Worm (Caenorhabditis elegans) whole organism, late embryonic: ENCODE data around the gene M163.21.

Experiments used
- F13H6.1 ChIP-seq: sonication (generic microtip); optimal IDR thresholded peaks from 2 replicates; lab custom pipeline; 2016; ENCODE audit warnings: missing genetic modification characterization, missing compliant biosample characterization
- K09A11.1 ChIP-seq: sonication (generic microtip); optimal IDR thresholded peaks from 2 replicates; lab custom pipeline; 2017; ENCODE audit warnings: antibody characterized with exemption, mild to moderate bottlenecking, missing genetic modification characterization, missing compliant biosample characterization; ENCODE audit not compliant: insufficient read depth
- T23F11.4 ChIP-seq: fragments of 200-800 bp; sonication (Bioruptor generic); optimal IDR thresholded peaks from 2 replicates; lab custom pipeline; 2018; ENCODE audit warnings: mild to moderate bottlenecking, missing genetic modification characterization, missing compliant biosample characterization
- ahr-1 ChIP-seq: sonication (generic microtip); optimal IDR thresholded peaks from 2 replicates; lab custom pipeline; 2016; ENCODE audit warnings: missing genetic modification characterization, missing compliant biosample characterization
- ama-1 ChIP-seq: fragments of 150-350 bp; optimal IDR thresholded peaks from 2 replicates; lab custom pipeline; 2014
- ceh-14 ChIP-seq: sonication (generic microtip); optimal IDR thresholded peaks from 2 replicates; lab custom pipeline; 2016; ENCODE audit warnings: missing genotype, missing genetic modification characterization, missing compliant biosample characterization
- ceh-18 ChIP-seq: sonication (generic microtip); optimal IDR thresholded peaks from 2 replicates; lab custom pipeline; 2016; ENCODE audit warnings: missing genetic modification characterization, missing compliant biosample characterization
- ceh-19 ChIP-seq: fragments of 200-800 bp; sonication (Bioruptor generic); optimal IDR thresholded peaks from 2 replicates; lab custom pipeline; 2018; ENCODE audit warnings: mild to moderate bottlenecking, missing genetic modification characterization, missing compliant biosample characterization
- ceh-2 ChIP-seq: sonication (generic microtip); optimal IDR thresholded peaks from 2 replicates; lab custom pipeline; 2016; ENCODE audit warnings: missing genotype, missing genetic modification characterization, missing compliant biosample characterization
- ceh-24 ChIP-seq: sonication (generic microtip); optimal IDR thresholded peaks from 2 replicates; lab custom pipeline; 2016; ENCODE audit warnings: mild to moderate bottlenecking, missing genetic modification characterization, missing compliant biosample characterization
- ceh-30 ChIP-seq: fragments of 150-350 bp; optimal IDR thresholded peaks from 2 replicates; lab custom pipeline; 2014; ENCODE audit warnings: missing biosample characterization, missing genetic modification characterization
- ceh-31 ChIP-seq: sonication (generic microtip); optimal IDR thresholded peaks from 2 replicates; lab custom pipeline; 2016; ENCODE audit warnings: missing genetic modification characterization, missing compliant biosample characterization
- ceh-34 ChIP-seq: sonication (generic microtip); optimal IDR thresholded peaks from 2 replicates; lab custom pipeline; 2016; ENCODE audit warnings: mild to moderate bottlenecking, missing genetic modification characterization, missing compliant biosample characterization
- ceh-45 ChIP-seq: fragments of 200-800 bp; sonication (Bioruptor generic); IDR thresholded peaks from 2 replicates; pipeline ENCODE4 v1.3.6; 2022; ENCODE audit warnings: missing genetic modification reagents, missing genetic modification characterization, missing compliant biosample characterization
- ceh-48 ChIP-seq: sonication (generic microtip); optimal IDR thresholded peaks from 2 replicates; lab custom pipeline; 2016; ENCODE audit warnings: missing genetic modification characterization, inconsistent platforms, missing compliant biosample characterization
- ceh-9 ChIP-seq: sonication (generic microtip); optimal IDR thresholded peaks from 2 replicates; lab custom pipeline; 2016; ENCODE audit warnings: mild to moderate bottlenecking, missing genetic modification characterization, inconsistent platforms, missing compliant biosample characterization
- che-1 ChIP-seq: sonication (generic microtip); optimal IDR thresholded peaks from 2 replicates; lab custom pipeline; 2016; ENCODE audit warnings: mild to moderate bottlenecking, missing genetic modification characterization, missing compliant biosample characterization
- dmd-4 ChIP-seq: sonication (generic microtip); optimal IDR thresholded peaks from 2 replicates; lab custom pipeline; 2016; ENCODE audit warnings: borderline replicate concordance, missing genetic modification characterization, missing compliant biosample characterization
- dve-1 ChIP-seq: sonication (generic microtip); optimal IDR thresholded peaks from 2 replicates; lab custom pipeline; 2017; ENCODE audit warnings: antibody characterized with exemption, mild to moderate bottlenecking, missing genetic modification characterization, missing compliant biosample characterization
- elt-2 ChIP-seq: sonication (generic microtip); optimal IDR thresholded peaks from 2 replicates; lab custom pipeline; 2016; ENCODE audit warnings: missing genetic modification reagents, missing genetic modification characterization, missing compliant biosample characterization
- ets-4 ChIP-seq: sonication (generic microtip); optimal IDR thresholded peaks from 2 replicates; lab custom pipeline; 2016; ENCODE audit warnings: missing genetic modification characterization, missing compliant biosample characterization
- fkh-6 ChIP-seq: sonication (generic microtip); optimal IDR thresholded peaks from 2 replicates; lab custom pipeline; 2016; ENCODE audit warnings: missing genetic modification characterization, missing compliant biosample characterization
- gmeb-2 ChIP-seq: sonication (generic microtip); optimal IDR thresholded peaks from 2 replicates; lab custom pipeline; 2016; ENCODE audit warnings: missing genetic modification characterization, inconsistent platforms, missing compliant biosample characterization
- hlh-30 ChIP-seq: sonication (generic microtip); optimal IDR thresholded peaks from 2 replicates; lab custom pipeline; 2017; ENCODE audit warnings: antibody characterized with exemption, missing genetic modification characterization, missing compliant biosample characterization; ENCODE audit not compliant: insufficient read depth
- hlh-6 ChIP-seq: sonication (generic microtip); optimal IDR thresholded peaks from 2 replicates; lab custom pipeline; 2016; ENCODE audit warnings: missing genotype, missing genetic modification characterization, missing compliant biosample characterization
- lim-6 ChIP-seq: sonication (generic microtip); optimal IDR thresholded peaks from 2 replicates; lab custom pipeline; 2016; ENCODE audit warnings: missing genetic modification characterization, missing compliant biosample characterization
- lin-11 ChIP-seq: fragments of 200-800 bp; sonication (Bioruptor generic); optimal IDR thresholded peaks from 2 replicates; lab custom pipeline; 2018; ENCODE audit warnings: mild to moderate bottlenecking, missing genetic modification characterization, missing compliant biosample characterization
- nfya-1 ChIP-seq: sonication (generic microtip); optimal IDR thresholded peaks from 2 replicates; lab custom pipeline; 2017; ENCODE audit warnings: missing genetic modification characterization, mild to moderate bottlenecking, missing compliant biosample characterization, antibody characterized with exemption, moderate library complexity
- nhr-11 ChIP-seq: fragments of 150-350 bp; optimal IDR thresholded peaks from 2 replicates; lab custom pipeline; 2014; ENCODE audit warnings: missing biosample characterization, missing genetic modification characterization
- npax-4 ChIP-seq: sonication (generic microtip); optimal IDR thresholded peaks from 2 replicates; lab custom pipeline; 2016; ENCODE audit warnings: missing genetic modification characterization, missing compliant biosample characterization
- pax-1 ChIP-seq: fragments of 150-350 bp; optimal IDR thresholded peaks from 2 replicates; lab custom pipeline; 2014; ENCODE audit warnings: missing biosample characterization, missing genetic modification characterization
- pha-2 ChIP-seq: sonication (generic microtip); optimal IDR thresholded peaks from 2 replicates; lab custom pipeline; 2017; ENCODE audit warnings: mild to moderate bottlenecking, missing genetic modification characterization, missing compliant biosample characterization
- pha-4 ChIP-seq: fragments of 150-350 bp; optimal IDR thresholded peaks from 2 replicates; lab custom pipeline; 2018; ENCODE audit warnings: missing biosample characterization, missing genetic modification reagents, missing genetic modification characterization
- pros-1 ChIP-seq: fragments of 150-350 bp; optimal IDR thresholded peaks from 2 replicates; lab custom pipeline; 2014; ENCODE audit warnings: missing biosample characterization, missing genetic modification reagents, missing genetic modification characterization
- ref-2 ChIP-seq: sonication (generic microtip); optimal IDR thresholded peaks from 2 replicates; lab custom pipeline; 2016; ENCODE audit warnings: missing genetic modification characterization, missing compliant biosample characterization
- rnt-1 ChIP-seq: sonication (generic microtip); optimal IDR thresholded peaks from 2 replicates; lab custom pipeline; 2016; ENCODE audit warnings: missing genetic modification characterization, missing compliant biosample characterization
- sdc-2 ChIP-seq: sonication (generic microtip); optimal IDR thresholded peaks from 2 replicates; lab custom pipeline; 2016; ENCODE audit warnings: missing genotype, missing genetic modification characterization, missing compliant biosample characterization
- sox-2 ChIP-seq: fragments of 200-800 bp; sonication (Bioruptor generic); IDR thresholded peaks from 2 replicates; pipeline ENCODE4 v1.3.6; 2022; ENCODE audit warnings: missing genetic modification reagents, missing genetic modification characterization, missing compliant biosample characterization
- syd-9 ChIP-seq: sonication (generic microtip); optimal IDR thresholded peaks from 2 replicates; lab custom pipeline; 2016; ENCODE audit warnings: mild to moderate bottlenecking, missing genetic modification characterization, moderate library complexity, missing compliant biosample characterization
- tbx-2 ChIP-seq: sonication (generic microtip); optimal IDR thresholded peaks from 2 replicates; lab custom pipeline; 2016; ENCODE audit warnings: missing genetic modification characterization, missing compliant biosample characterization
- tbx-7 ChIP-seq: sonication (generic microtip); optimal IDR thresholded peaks from 2 replicates; lab custom pipeline; 2016; ENCODE audit warnings: missing genotype, missing genetic modification characterization, missing compliant biosample characterization
- unc-3 ChIP-seq, 2 experiments: fragments of 200-800 bp in 1 of 2; sonication (Bioruptor generic) in 1 of 2; sonication (generic microtip) in 1 of 2; conservative IDR thresholded peaks in 1 of 2; optimal IDR thresholded peaks in 1 of 2; 2 replicates each; pipeline versions ENCODE4 v1.3.6 to Lab custom; 2016 to 2022; ENCODE audit warnings: missing compliant biosample characterization in 2 of 2, missing genetic modification characterization in 2 of 2, missing genetic modification reagents in 1 of 2
- unc-42 ChIP-seq: sonication (generic microtip); optimal IDR thresholded peaks from 2 replicates; lab custom pipeline; 2016; ENCODE audit warnings: missing genotype, missing genetic modification characterization, missing compliant biosample characterization
- unc-55 ChIP-seq: sonication (generic microtip); optimal IDR thresholded peaks from 2 replicates; lab custom pipeline; 2017; ENCODE audit warnings: missing biosample characterization, missing genetic modification reagents, missing genetic modification characterization
- zip-5 ChIP-seq: sonication (generic microtip); optimal IDR thresholded peaks from 2 replicates; lab custom pipeline; 2016; ENCODE audit warnings: missing genetic modification characterization, missing compliant biosample characterization
- ztf-16 ChIP-seq: sonication (generic microtip); optimal IDR thresholded peaks from 2 replicates; lab custom pipeline; 2017; ENCODE audit warnings: missing genetic modification characterization, missing compliant biosample characterization

The M163.21 gene

DNA sequence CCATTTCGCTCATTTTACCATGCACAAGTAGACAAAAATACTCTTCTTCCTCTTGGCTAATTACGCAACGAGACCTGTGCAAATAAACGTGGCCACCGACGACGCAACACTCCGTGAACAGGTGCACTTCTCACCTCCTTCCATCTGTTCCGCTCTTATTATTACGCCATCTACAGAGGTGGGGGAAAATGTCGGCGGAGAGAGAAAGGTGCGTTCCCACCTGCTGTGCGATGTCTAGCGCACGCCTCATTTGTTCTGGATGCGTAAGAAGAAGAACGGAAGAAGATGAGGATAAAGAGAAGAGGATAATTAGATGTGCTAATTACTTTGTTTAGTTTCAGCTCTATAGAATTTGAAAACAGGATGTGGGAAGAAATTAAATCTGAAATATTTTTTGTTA lies 19.9 kb downstream of the M163.21 start (continued):
- TF ChIP-seq fkh-6 (no peak), nfya-1 (peak; percentile 28), ets-4 (no peak), ref-2 (tag; lab: Kevin White, UChicago) (peak; percentile 84), ceh-30 (tag; lab: Kevin White, UChicago) (no peak)
- TF ChIP-seq, all 69 proteins: peak for 8

ce11 chrX:14487333-14487732 lies 20.7 kb downstream of the M163.21 start:
- TF ChIP-seq sox-2 (no peak), unc-42 (tag; lab: Kevin White, UChicago) (peak; percentile 49)

ce11 chrX:14487832-14488231 lies 21.2 kb downstream of the M163.21 start:
- TF ChIP-seq unc-3 (GFP tag; conservative IDR thresholded peaks at IDR 0.05; lab: Robert Waterston, UW): no peak
- no peak for TF ChIP-seq unc-3 (tag; optimal IDR thresholded peaks at IDR 0.05; lab: Kevin White, UChicago)
- no peak for TF ChIP-seq pha-4
- no peak for TF ChIP-seq dmd-4
- no peak for TF ChIP-seq nhr-11 (tag; lab: Kevin White, UChicago)
- TF ChIP-seq dve-1: no peak
- no peak for TF ChIP-seq che-1
- no peak for TF ChIP-seq tbx-7 (tag; lab: Kevin White, UChicago)
- no peak for TF ChIP-seq F13H6.1 (tag; lab: Kevin White, UChicago)
- TF ChIP-seq sox-2: no peak
- TF ChIP-seq elt-2 (tag; lab: Kevin White, UChicago): no peak
- no peak for TF ChIP-seq tbx-2 (tag; lab: Kevin White, UChicago)
- TF ChIP-seq ceh-30 (tag; lab: Kevin White, UChicago): no peak
- no peak for TF ChIP-seq hlh-30 (tag; lab: Kevin White, UChicago)

ce11 chrX:14489945-14490344 lies 23.3 kb downstream of the M163.21 start, which contains the start of gene his-24:
his-24 (plus strand) TSS chrX:14490094.
- TF ChIP-seq ceh-24 (tag; lab: Kevin White, UChicago): no peak
- TF ChIP-seq elt-2 (tag; lab: Kevin White, UChicago): peak; percentile 28
- TF ChIP-seq ceh-30 (tag; lab: Kevin White, UChicago): no peak
- peak; percentile 6 for TF ChIP-seq pros-1
- no peak for TF ChIP-seq F13H6.1 (tag; lab: Kevin White, UChicago)
- TF ChIP-seq ceh-14 (tag; lab: Kevin White, UChicago): no peak
- peak; percentile 13 for TF ChIP-seq ceh-19
- no peak for TF ChIP-seq pha-4
- no peak for TF ChIP-seq hlh-6 (tag; lab: Kevin White, UChicago)
- no peak for TF ChIP-seq ztf-16 (tag; lab: Kevin White, UChicago)
- TF ChIP-seq pax-1 (tag; lab: Kevin White, UChicago): no peak
- no peak for TF ChIP-seq lin-11 (tag; lab: Kevin White, UChicago)
- TF ChIP-seq T23F11.4 (GFP tag; lab: Kevin White, UChicago): no peak
- peak; percentile 20 for TF ChIP-seq unc-42 (tag; lab: Kevin White, UChicago)
- peak; percentile 67 for TF ChIP-seq ama-1 (lab: Kevin White, UChicago)
- no peak for TF ChIP-seq ceh-2
- no peak for TF ChIP-seq K09A11.1 (tag; lab: Kevin White, UChicago)
- peak; percentile 73 for TF ChIP-seq nfya-1
- no peak for TF ChIP-seq lim-6
- TF ChIP-seq gmeb-2 (tag; lab: Kevin White, UChicago): no peak
- peak; percentile 63 for TF ChIP-seq ceh-18 (tag; lab: Kevin White, UChicago)
- no peak for TF ChIP-seq npax-4 (tag; lab: Kevin White, UChicago)
- peak; percentile 15 for TF ChIP-seq rnt-1 (tag; lab: Kevin White, UChicago)
- TF ChIP-seq unc-3 (GFP tag; conservative IDR thresholded peaks at IDR 0.05; lab: Robert Waterston, UW): no peak
- no peak for TF ChIP-seq unc-3 (tag; optimal IDR thresholded peaks at IDR 0.05; lab: Kevin White, UChicago)
- no peak for TF ChIP-seq zip-5
- peak; percentile 73 for TF ChIP-seq ref-2 (tag; lab: Kevin White, UChicago)
- TF ChIP-seq syd-9 (tag; lab: Kevin White, UChicago): no peak
- TF ChIP-seq sox-2: no peak
- TF ChIP-seq ceh-31 (tag; lab: Kevin White, UChicago): peak; percentile 45
- no peak for TF ChIP-seq ahr-1 (tag; lab: Kevin White, UChicago)
- TF ChIP-seq sdc-2 (tag; lab: Kevin White, UChicago): peak; percentile 40
- no peak for TF ChIP-seq ceh-9
- peak; percentile 54 for TF ChIP-seq dve-1
- peak; percentile 75 for TF ChIP-seq unc-55 (GFP tag; lab: Kevin White, UChicago)
- peak; percentile 53 for TF ChIP-seq ceh-34
- 0 out of 2 replicates have a peak, but pooled peaks have one; percentile 48 for TF ChIP-seq ceh-45 (GFP tag; lab: Robert Waterston, UW)
- TF ChIP-seq ceh-48 (tag; lab: Kevin White, UChicago): no peak
- TF ChIP-seq pha-2 (tag; lab: Kevin White, UChicago): no peak
- TF ChIP-seq tbx-2 (tag; lab: Kevin White, UChicago): peak; percentile 43
